Worm (Caenorhabditis elegans): ENCODE measurements around the gene F35B3.3.

- TF ChIP-seq snpc-4 (tag; optimal IDR thresholded peaks at IDR 0.05) (no peak), pha-4 (tag; optimal IDR thresholded peaks at IDR 0.05) (no peak), blmp-1 (tag; optimal IDR thresholded peaks at IDR 0.05) (no peak)
These were observed 11.1 kb upstream of the F35B3.3 start for ce11 chrX:17002149-17002548.
